Fruit fly (Drosophila melanogaster) whole organism, embryonic: ENCODE data around the gene CG31224.

Source experiments
- Abd-B ChIP-seq: fragments of 200-800 bp; sonication (Bioruptor generic); optimal IDR thresholded peaks from 2 replicates; lab custom pipeline; 2018; ENCODE audit warnings: missing biosample characterization, mild to moderate bottlenecking, missing genetic modification characterization, moderate library complexity
- Awh ChIP-seq: fragments of 200-800 bp; sonication (Bioruptor generic); IDR thresholded peaks from 2 replicates; pipeline ENCODE4, ENCODE4 v1.3.6; 2022; ENCODE audit warnings: missing biosample characterization, missing genetic modification characterization
- Bgb ChIP-seq: fragments of 200-800 bp; sonication (Bioruptor generic); IDR thresholded peaks from 2 replicates; pipeline ENCODE4 v1.3.6; 2022; ENCODE audit warnings: missing biosample characterization, missing genetic modification characterization; ENCODE audit not compliant: partially characterized antibody
- CG10267 ChIP-seq: fragments of 200-800 bp; sonication (Bioruptor generic); optimal IDR thresholded peaks from 2 replicates; lab custom pipeline; 2018; ENCODE audit warnings: missing biosample characterization, mild to moderate bottlenecking, missing genetic modification characterization, moderate library complexity
- CG11504 ChIP-seq: fragments of 200-800 bp; sonication (Bioruptor generic); optimal IDR thresholded peaks from 3 replicates; lab custom pipeline; 2019; ENCODE audit warnings: missing biosample characterization, mild to moderate bottlenecking, missing genetic modification characterization, moderate library complexity
- CG11696 ChIP-seq: fragments of 200-800 bp; sonication (Bioruptor generic); IDR thresholded peaks from 2 replicates; pipeline ENCODE4 v1.3.6; 2022; ENCODE audit warnings: missing biosample characterization, missing genetic modification characterization
- CG14014 ChIP-seq: fragments of 200-800 bp; sonication (Bioruptor generic); IDR thresholded peaks from 2 replicates; pipeline ENCODE4 v1.3.6; 2022; ENCODE audit warnings: missing biosample characterization, missing genetic modification characterization
- CG17385 ChIP-seq: fragments of 200-800 bp; sonication (Bioruptor generic); optimal IDR thresholded peaks from 3 replicates; lab custom pipeline; 2018; ENCODE audit warnings: missing biosample characterization, mild to moderate bottlenecking, missing genetic modification characterization
- CG17829 ChIP-seq: fragments of 200-800 bp; optimal IDR thresholded peaks from 2 replicates; lab custom pipeline; 2019; ENCODE audit warnings: missing biosample characterization, mild to moderate bottlenecking, missing genetic modification characterization, moderate library complexity
- CG2120 ChIP-seq: fragments of 200-800 bp; sonication (Bioruptor generic); optimal IDR thresholded peaks from 3 replicates; lab custom pipeline; 2016; ENCODE audit warnings: missing biosample characterization, missing genetic modification characterization
- CG30403 ChIP-seq: fragments of 200-800 bp; sonication (Bioruptor generic); optimal IDR thresholded peaks from 3 replicates; lab custom pipeline; 2016; ENCODE audit warnings: missing biosample characterization, missing genetic modification characterization
- CG3726 ChIP-seq: fragments of 200-800 bp; sonication (Bioruptor generic); IDR thresholded peaks from 3 replicates; pipeline ENCODE4, ENCODE4 v1.3.6; 2022; ENCODE audit warnings: missing biosample characterization, missing genetic modification characterization
- CG4730 ChIP-seq: fragments of 200-800 bp; sonication (Bioruptor generic); IDR thresholded peaks from 2 replicates; pipeline ENCODE4 v1.3.6; 2022; ENCODE audit warnings: missing biosample characterization, missing genetic modification characterization
- CG5180 ChIP-seq: fragments of 200-800 bp; sonication (Bioruptor generic); optimal IDR thresholded peaks from 3 replicates; lab custom pipeline; 2017; ENCODE audit warnings: missing biosample characterization, missing genetic modification characterization, mild to moderate bottlenecking, moderate library complexity, missing genetic modification reagents
- CG6689 ChIP-seq: fragments of 200-800 bp; sonication (Bioruptor generic); IDR thresholded peaks from 2 replicates; pipeline ENCODE4 v1.3.6; 2022; ENCODE audit warnings: missing biosample characterization, missing genetic modification characterization
- CG7271 ChIP-seq: fragments of 200-800 bp; sonication (Bioruptor generic); optimal IDR thresholded peaks from 2 replicates; lab custom pipeline; 2018; ENCODE audit warnings: missing biosample characterization, mild to moderate bottlenecking, missing genetic modification characterization, moderate library complexity
- CG7963 ChIP-seq: fragments of 200-800 bp; sonication (Bioruptor generic); IDR thresholded peaks from 3 replicates; pipeline ENCODE4 v1.3.6; 2022; ENCODE audit warnings: missing biosample characterization, missing genetic modification characterization; ENCODE audit not compliant: partially characterized antibody
- CG9609 ChIP-seq: fragments of 200-800 bp; sonication (Bioruptor generic); optimal IDR thresholded peaks from 3 replicates; lab custom pipeline; 2016; ENCODE audit warnings: missing biosample characterization, missing genetic modification characterization
- CG9817 ChIP-seq: fragments of 200-800 bp; sonication (Bioruptor generic); optimal IDR thresholded peaks from 2 replicates; lab custom pipeline; 2018; ENCODE audit warnings: missing biosample characterization, mild to moderate bottlenecking, missing genetic modification characterization, moderate library complexity
- CoRest ChIP-seq: fragments of 200-800 bp; sonication (Bioruptor generic); optimal IDR thresholded peaks from 3 replicates; lab custom pipeline; 2018; ENCODE audit warnings: missing biosample characterization, mild to moderate bottlenecking, missing genetic modification characterization, moderate library complexity
- Drgx ChIP-seq: fragments of 200-800 bp; sonication (Bioruptor generic); IDR thresholded peaks from 2 replicates; pipeline ENCODE4 v1.3.6; 2022; ENCODE audit warnings: missing biosample characterization, missing genetic modification characterization
- HLH4C ChIP-seq: fragments of 200-800 bp; sonication (Bioruptor generic); IDR thresholded peaks from 3 replicates; pipeline ENCODE4 v1.3.6; 2022; ENCODE audit warnings: missing biosample characterization, missing genetic modification characterization; ENCODE audit not compliant: partially characterized antibody
- Hey ChIP-seq: fragments of 200-800 bp; sonication (Bioruptor generic); optimal IDR thresholded peaks from 3 replicates; lab custom pipeline; 2018; ENCODE audit warnings: missing biosample characterization, mild to moderate bottlenecking, missing genetic modification characterization
- Hsf ChIP-seq: fragments of 200-800 bp; sonication (Bioruptor generic); optimal IDR thresholded peaks from 3 replicates; lab custom pipeline; 2016; ENCODE audit warnings: missing biosample characterization, missing genetic modification characterization
- Nf-YA ChIP-seq: fragments of 200-800 bp; sonication (Bioruptor generic); IDR thresholded peaks from 2 replicates; pipeline ENCODE4 v1.3.6; 2022; ENCODE audit warnings: missing biosample characterization, missing genetic modification characterization
- Oli ChIP-seq: fragments of 200-800 bp; sonication (Bioruptor generic); optimal IDR thresholded peaks from 2 replicates; lab custom pipeline; 2018; ENCODE audit warnings: missing biosample characterization, mild to moderate bottlenecking, missing genetic modification characterization, moderate library complexity
- Pdp1 ChIP-seq, 2 experiments: fragments of 200-800 bp; sonication (Bioruptor generic); optimal IDR thresholded peaks; 3 replicates each; lab custom pipeline; 2016; ENCODE audit warnings: missing biosample characterization in 2 of 2, missing genetic modification characterization in 2 of 2, mild to moderate bottlenecking in 1 of 2, moderate library complexity in 1 of 2
- Scr ChIP-seq: fragments of 200-800 bp; sonication (Bioruptor generic); IDR thresholded peaks from 2 replicates; pipeline ENCODE4 v1.3.6; 2022; ENCODE audit warnings: missing biosample characterization, missing genetic modification characterization; ENCODE audit not compliant: partially characterized antibody
- Sox102F ChIP-seq: fragments of 200-800 bp; sonication (Bioruptor generic); optimal IDR thresholded peaks from 2 replicates; lab custom pipeline; 2018; ENCODE audit warnings: missing biosample characterization, mild to moderate bottlenecking, missing genetic modification characterization, moderate library complexity
- Sry-β ChIP-seq: fragments of 200-800 bp; sonication (Bioruptor generic); optimal IDR thresholded peaks from 2 replicates; lab custom pipeline; 2018; ENCODE audit warnings: missing biosample characterization, mild to moderate bottlenecking, missing genetic modification characterization, moderate library complexity
- amos ChIP-seq: fragments of 200-800 bp; sonication (Bioruptor generic); IDR thresholded peaks from 2 replicates; pipeline ENCODE4 v1.3.6; 2022; ENCODE audit warnings: missing biosample characterization, missing genetic modification characterization; ENCODE audit not compliant: partially characterized antibody
- ato ChIP-seq: fragments of 200-800 bp; sonication (Bioruptor generic); IDR thresholded peaks from 2 replicates; pipeline ENCODE4 v1.3.6; 2022; ENCODE audit warnings: missing biosample characterization, missing genetic modification characterization; ENCODE audit not compliant: partially characterized antibody
- cato ChIP-seq: fragments of 200-800 bp; sonication (Bioruptor generic); optimal IDR thresholded peaks from 2 replicates; lab custom pipeline; 2016; ENCODE audit warnings: missing biosample characterization, missing genetic modification characterization, borderline replicate concordance
- dmrt99B ChIP-seq: fragments of 200-800 bp; sonication (Bioruptor generic); optimal IDR thresholded peaks from 2 replicates; lab custom pipeline; 2018; ENCODE audit warnings: missing biosample characterization, mild to moderate bottlenecking, missing genetic modification characterization, moderate library complexity
- ems ChIP-seq: fragments of 200-800 bp; sonication (Bioruptor generic); optimal IDR thresholded peaks from 3 replicates; lab custom pipeline; 2016; ENCODE audit warnings: missing biosample characterization, missing genetic modification characterization
- gem ChIP-seq: fragments of 200-800 bp; sonication (Bioruptor generic); optimal IDR thresholded peaks from 2 replicates; lab custom pipeline; 2019; ENCODE audit warnings: missing biosample characterization, mild to moderate bottlenecking, missing genetic modification characterization, moderate library complexity
- grau ChIP-seq: fragments of 200-800 bp; optimal IDR thresholded peaks from 3 replicates; lab custom pipeline; 2019; ENCODE audit warnings: missing biosample characterization, mild to moderate bottlenecking, missing genetic modification characterization, moderate library complexity
- gsb-n ChIP-seq: fragments of 200-800 bp; sonication (Bioruptor generic); optimal IDR thresholded peaks from 3 replicates; lab custom pipeline; 2018; ENCODE audit warnings: missing biosample characterization, mild to moderate bottlenecking, missing genetic modification characterization
- lab ChIP-seq: fragments of 200-800 bp; sonication (Bioruptor generic); optimal IDR thresholded peaks from 3 replicates; lab custom pipeline; 2017; ENCODE audit warnings: missing biosample characterization, missing genetic modification characterization, mild to moderate bottlenecking, moderate library complexity, missing genetic modification reagents
- lbe ChIP-seq: fragments of 200-800 bp; sonication (Bioruptor generic); optimal IDR thresholded peaks from 2 replicates; lab custom pipeline; 2016; ENCODE audit warnings: missing biosample characterization, mild to moderate bottlenecking, missing genetic modification characterization
- oc ChIP-seq: fragments of 200-800 bp; sonication (Bioruptor generic); optimal IDR thresholded peaks from 2 replicates; lab custom pipeline; 2018; ENCODE audit warnings: missing biosample characterization, mild to moderate bottlenecking, missing genetic modification characterization, moderate library complexity
- phol ChIP-seq: fragments of 200-800 bp; sonication (Bioruptor generic); optimal IDR thresholded peaks from 3 replicates; lab custom pipeline; 2018; ENCODE audit warnings: missing biosample characterization, mild to moderate bottlenecking, missing genetic modification characterization, moderate library complexity
- psq ChIP-seq: fragments of 200-800 bp; sonication (Bioruptor generic); optimal IDR thresholded peaks from 2 replicates; lab custom pipeline; 2017; ENCODE audit warnings: missing biosample characterization, missing genetic modification characterization
- row ChIP-seq: fragments of 200-800 bp; sonication (Bioruptor generic); IDR thresholded peaks from 3 replicates; pipeline ENCODE4 v1.3.6; 2022; ENCODE audit warnings: missing biosample characterization, missing genetic modification characterization
- sens ChIP-seq: fragments of 200-800 bp; sonication (Bioruptor generic); peaks from one replicate; lab custom pipeline; 2016; ENCODE audit warnings: missing biosample characterization, missing genetic modification characterization
- slbo ChIP-seq: fragments of 200-800 bp; sonication (Bioruptor generic); IDR thresholded peaks from 2 replicates; pipeline ENCODE4 v1.3.6; 2022; ENCODE audit warnings: missing biosample characterization, missing genetic modification characterization
- tio ChIP-seq: fragments of 200-800 bp; sonication (Bioruptor generic); optimal IDR thresholded peaks from 2 replicates; lab custom pipeline; 2017; ENCODE audit warnings: missing biosample characterization, missing genetic modification characterization, inconsistent platforms

The CG31224 gene

dm6 chr3R:18639662-18640061 lies 19.4 kb downstream of the CG31224 start:
- TF ChIP-seq Drgx (GFP tag; lab: Robert Waterston, UW) (peak; percentile 36; the same call in 1 of the 2 replicates), cato (GFP tag; lab: Kevin White, UChicago) (no peak), row (GFP tag; lab: Robert Waterston, UW) (peak; percentile 28; the same call in 1 of the 3 replicates)

dm6 chr3R:18633099-18633498 lies 26.0 kb downstream of the CG31224 start:
- TF ChIP-seq gsb-n (tag; lab: Kevin White, UChicago) (peak; percentile 20), dmrt99B (tag; lab: Kevin White, UChicago) (peak; percentile 50), phol (tag; lab: Kevin White, UChicago) (no peak), CG6689 (0 out of 2 replicates have a peak, but pooled peaks have one; percentile 21), row (GFP tag; lab: Robert Waterston, UW) (peak; percentile 56), CG9817 (no peak), CG7271 (tag; lab: Kevin White, UChicago) (no peak), Abd-B (GFP tag; lab: Kevin White, UChicago) (peak; percentile 58), Oli (tag; lab: Kevin White, UChicago) (peak; percentile 31), CG30403 (peak; percentile 1), Pdp1 (GFP tag; optimal IDR thresholded peaks at IDR 0.05; lab: Kevin White, UChicago) (peak in 1 of 2 experiments; percentile 69), gem (peak; percentile 51), oc (peak; percentile 6), Sox102F (peak; percentile 45), CG11696 (no peak), CoRest (peak; percentile 28), psq (GFP tag; lab: Kevin White, UChicago) (no peak), slbo (GFP tag; lab: Robert Waterston, UW) (0 out of 2 replicates have a peak, but pooled peaks have one; percentile 8), CG10267 (tag; lab: Kevin White, UChicago) (no peak), CG11504 (peak; percentile 57), CG2120 (GFP tag; lab: Kevin White, UChicago) (peak; percentile 6), tio (GFP tag; lab: Kevin White, UChicago) (peak; percentile 6), Drgx (GFP tag; lab: Robert Waterston, UW) (peak; percentile 53; the same call in 1 of the 2 replicates), Hey (tag; lab: Kevin White, UChicago) (no peak), CG17385 (GFP tag; lab: Kevin White, UChicago) (peak; percentile 1), ems (GFP tag; lab: Kevin White, UChicago) (no peak), Hsf (GFP tag; lab: Kevin White, UChicago) (no peak), sens (GFP tag; lab: Kevin White, UChicago) (peak; percentile 61), CG17829 (tag; lab: Kevin White, UChicago) (no peak), grau (tag; lab: Kevin White, UChicago) (no peak), lab (GFP tag; lab: Kevin White, UChicago) (peak; percentile 6), lbe (no peak)

DNA sequence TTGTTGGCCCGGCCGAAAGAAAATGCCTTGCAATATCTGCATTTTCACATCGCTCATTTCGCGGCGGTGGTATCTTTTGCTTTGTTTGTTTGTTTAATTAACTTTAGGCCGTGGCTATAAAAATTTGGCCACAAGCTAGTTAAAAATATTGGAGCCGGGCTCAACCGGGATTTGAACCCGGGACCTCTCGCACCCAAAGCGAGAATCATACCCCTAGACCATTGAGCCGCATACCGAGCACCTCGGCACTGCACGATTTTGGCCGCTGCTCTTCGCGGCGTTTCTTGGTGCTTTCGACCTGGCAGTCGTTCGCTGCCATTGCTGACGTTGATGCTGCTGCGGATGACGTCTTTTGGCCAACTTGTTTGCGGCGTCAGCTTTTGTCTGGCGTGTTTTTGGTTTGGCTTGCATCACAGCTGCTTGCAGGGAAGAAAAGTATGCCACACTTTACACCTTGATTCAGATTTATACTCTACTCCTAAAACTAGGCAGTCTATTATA lies 30.7 kb downstream of the CG31224 start:
- TF ChIP-seq Bgb (GFP tag; lab: Robert Waterston, UW) (peak; percentile 61), Pdp1 (GFP tag; optimal IDR thresholded peaks at IDR 0.05; lab: Kevin White, UChicago) (peak in 1 of 2 experiments; percentile 47), CG4730 (no peak), CG7963 (GFP tag; lab: Robert Waterston, UW) (peak; percentile 56; the same call in 2 of the 3 replicates), CG5180 (GFP tag; lab: Kevin White, UChicago) (peak; percentile 57), amos (GFP tag; lab: Robert Waterston, UW) (peak; percentile 55; the same call in 1 of the 2 replicates), ato (GFP tag; lab: Robert Waterston, UW) (peak; percentile 74), CG9609 (GFP tag; lab: Kevin White, UChicago) (no peak), Scr (GFP tag; lab: Robert Waterston, UW) (peak; percentile 57; the same call in 1 of the 2 replicates), CG14014 (GFP tag; lab: Robert Waterston, UW) (0 out of 2 replicates have a peak, but pooled peaks have one; percentile 8), HLH4C (GFP tag; lab: Robert Waterston, UW) (peak; percentile 78), Sry-β (GFP tag; lab: Kevin White, UChicago) (peak; percentile 81), CG3726 (no peak), Nf-YA (GFP tag; lab: Robert Waterston, UW) (no peak), Awh (GFP tag; lab: Robert Waterston, UW) (peak; percentile 65; the same call in 1 of the 2 replicates)
